Worm (Caenorhabditis elegans) whole organism, young adult: ENCODE measurements around the gene F36H9.1.

Experiments used
- B0035.1 ChIP-seq: sonication (generic microtip); optimal IDR thresholded peaks from 2 replicates; lab custom pipeline; 2016; ENCODE audit warnings: missing genetic modification characterization, mild to moderate bottlenecking, missing compliant biosample characterization, missing genotype, missing genetic modification reagents
- C06A6.2 ChIP-seq: fragments of 200-800 bp; sonication (Bioruptor generic); conservative IDR thresholded peaks from 2 replicates; pipeline ENCODE4 v1.3.6; 2022; ENCODE audit warnings: missing genetic modification characterization, missing compliant biosample characterization
- C17E4.6 ChIP-seq: fragments of 200-800 bp; sonication (Bioruptor generic); IDR thresholded peaks from 2 replicates; pipeline ENCODE4 v1.3.6; 2022; ENCODE audit warnings: missing genetic modification reagents, missing genetic modification characterization, missing compliant biosample characterization
- D2030.7 ChIP-seq: fragments of 200-800 bp; sonication (Bioruptor generic); IDR thresholded peaks from 2 replicates; pipeline ENCODE4 v1.3.6; 2022; ENCODE audit warnings: missing genetic modification reagents, missing genetic modification characterization, missing compliant biosample characterization
- F10E7.11 ChIP-seq: sonication (generic microtip); optimal IDR thresholded peaks from 2 replicates; lab custom pipeline; 2017; ENCODE audit warnings: mild to moderate bottlenecking, missing genetic modification characterization, moderate library complexity, missing compliant biosample characterization
- F37B4.10 ChIP-seq: fragments of 200-800 bp; sonication (Bioruptor generic); IDR thresholded peaks from 2 replicates; pipeline ENCODE4 v1.3.6; 2022; ENCODE audit warnings: missing genetic modification characterization, missing compliant biosample characterization
- F49E8.2 ChIP-seq: sonication (generic microtip); optimal IDR thresholded peaks from 3 replicates; lab custom pipeline; 2017; ENCODE audit warnings: missing genetic modification characterization, mild to moderate bottlenecking, missing compliant biosample characterization, antibody characterized with exemption, moderate library complexity; ENCODE audit not compliant: insufficient read depth
- F52B5.7 ChIP-seq: sonication (generic microtip); optimal IDR thresholded peaks from 2 replicates; lab custom pipeline; 2016; ENCODE audit warnings: mild to moderate bottlenecking, missing genetic modification characterization, missing compliant biosample characterization
- F55B11.4 ChIP-seq: sonication (generic microtip); optimal IDR thresholded peaks from 2 replicates; lab custom pipeline; 2016; ENCODE audit warnings: missing compliant biosample characterization, missing genetic modification characterization, borderline replicate concordance; ENCODE audit not compliant: insufficient read depth
- F57A8.1 ChIP-seq: fragments of 200-800 bp; sonication (Bioruptor generic); optimal IDR thresholded peaks from 2 replicates; lab custom pipeline; 2018; ENCODE audit warnings: mild to moderate bottlenecking, missing genetic modification characterization, moderate library complexity, missing compliant biosample characterization
- F57C9.4 ChIP-seq: sonication (generic microtip); optimal IDR thresholded peaks from 2 replicates; lab custom pipeline; 2017; ENCODE audit warnings: mild to moderate bottlenecking, missing genetic modification characterization, missing compliant biosample characterization
- K11D2.4 ChIP-seq: fragments of 200-800 bp; sonication (Bioruptor generic); IDR thresholded peaks from 2 replicates; pipeline ENCODE4 v1.3.6; 2022; ENCODE audit warnings: missing genetic modification reagents, missing genetic modification characterization, missing compliant biosample characterization
- ZK185.1 ChIP-seq: sonication (generic microtip); optimal IDR thresholded peaks from 2 replicates; lab custom pipeline; 2016; ENCODE audit warnings: mild to moderate bottlenecking, missing genetic modification characterization, missing compliant biosample characterization; ENCODE audit not compliant: poor library complexity, severe bottlenecking
- aptf-2 ChIP-seq: fragments of 200-800 bp; sonication (Bioruptor generic); conservative IDR thresholded peaks from 2 replicates; pipeline ENCODE4 v1.3.6; 2022; ENCODE audit warnings: missing genetic modification reagents, missing genetic modification characterization, missing compliant biosample characterization
- aptf-3 ChIP-seq: fragments of 200-800 bp; sonication (Bioruptor generic); IDR thresholded peaks from 2 replicates; pipeline ENCODE4 v1.3.6; 2022; ENCODE audit warnings: missing genetic modification characterization, missing compliant biosample characterization
- bed-2 ChIP-seq: fragments of 200-800 bp; sonication (Bioruptor generic); IDR thresholded peaks from 2 replicates; pipeline ENCODE4 v1.3.6; 2022; ENCODE audit warnings: missing genetic modification reagents, missing genetic modification characterization, missing compliant biosample characterization
- ceh-40 ChIP-seq: fragments of 200-800 bp; sonication (Bioruptor generic); IDR thresholded peaks from 2 replicates; pipeline ENCODE4 v1.3.6; 2022; ENCODE audit warnings: missing genetic modification characterization, missing compliant biosample characterization
- ceh-79 ChIP-seq: sonication (generic microtip); optimal IDR thresholded peaks from 2 replicates; lab custom pipeline; 2017; ENCODE audit warnings: mild to moderate bottlenecking, missing genetic modification characterization, missing compliant biosample characterization
- dpff-1 ChIP-seq: sonication (generic microtip); optimal IDR thresholded peaks from 2 replicates; lab custom pipeline; 2017; ENCODE audit warnings: mild to moderate bottlenecking, missing genetic modification characterization, missing compliant biosample characterization
- egl-44 ChIP-seq: fragments of 200-800 bp; sonication (Bioruptor generic); IDR thresholded peaks from 2 replicates; pipeline ENCODE4 v1.3.6; 2022; ENCODE audit warnings: missing genetic modification reagents, missing genetic modification characterization, missing compliant biosample characterization
- egrh-3 ChIP-seq: fragments of 200-800 bp; sonication (Bioruptor generic); IDR thresholded peaks from 2 replicates; pipeline ENCODE4 v1.3.6; 2022; ENCODE audit warnings: missing genetic modification reagents, missing genetic modification characterization, missing compliant biosample characterization
- fkh-3 ChIP-seq: sonication (generic microtip); optimal IDR thresholded peaks from 2 replicates; lab custom pipeline; 2016; ENCODE audit warnings: mild to moderate bottlenecking, missing genetic modification characterization, missing compliant biosample characterization
- hlh-26 ChIP-seq: fragments of 200-800 bp; sonication (Bioruptor generic); conservative IDR thresholded peaks from 2 replicates; pipeline ENCODE4 v1.3.6; 2022; ENCODE audit warnings: missing genetic modification reagents, missing genetic modification characterization, missing compliant biosample characterization
- hmg-20 ChIP-seq: fragments of 200-800 bp; sonication (Bioruptor generic); IDR thresholded peaks from 2 replicates; pipeline ENCODE4 v1.3.6; 2022; ENCODE audit warnings: missing genetic modification reagents, missing genetic modification characterization, missing compliant biosample characterization
- lir-1 ChIP-seq: fragments of 200-800 bp; sonication (Bioruptor generic); conservative IDR thresholded peaks from 2 replicates; pipeline ENCODE4 v1.3.6; 2022; ENCODE audit warnings: missing genetic modification reagents, missing genetic modification characterization, missing compliant biosample characterization
- lsy-27 ChIP-seq: sonication (generic microtip); optimal IDR thresholded peaks from 2 replicates; lab custom pipeline; 2017; ENCODE audit warnings: missing genetic modification characterization, mild to moderate bottlenecking, missing compliant biosample characterization, antibody characterized with exemption, missing genotype, borderline replicate concordance; ENCODE audit not compliant: insufficient read depth
- madf-10 ChIP-seq: sonication (generic microtip); optimal IDR thresholded peaks from 2 replicates; lab custom pipeline; 2016; ENCODE audit warnings: mild to moderate bottlenecking, missing genetic modification characterization, missing compliant biosample characterization
- madf-3 ChIP-seq: fragments of 200-800 bp; sonication (Bioruptor generic); IDR thresholded peaks from 2 replicates; pipeline ENCODE4 v1.3.6; 2022; ENCODE audit warnings: missing genetic modification reagents, missing genetic modification characterization, missing compliant biosample characterization
- mcd-1 ChIP-seq: fragments of 200-800 bp; sonication (Bioruptor generic); IDR thresholded peaks from 2 replicates; pipeline ENCODE4 v1.3.6; 2022; ENCODE audit warnings: missing genetic modification reagents, missing genetic modification characterization, missing compliant biosample characterization
- mxl-1 ChIP-seq: sonication (generic microtip); optimal IDR thresholded peaks from 2 replicates; lab custom pipeline; 2016; ENCODE audit warnings: missing genetic modification characterization, missing compliant biosample characterization
- nfya-1 ChIP-seq: sonication (generic microtip); optimal IDR thresholded peaks from 2 replicates; lab custom pipeline; 2017; ENCODE audit warnings: antibody characterized with exemption, missing compliant biosample characterization, missing genetic modification characterization, borderline replicate concordance; ENCODE audit not compliant: insufficient read depth
- nhr-179 ChIP-seq: sonication (generic microtip); optimal IDR thresholded peaks from 2 replicates; lab custom pipeline; 2016; ENCODE audit warnings: mild to moderate bottlenecking, missing genetic modification characterization, missing compliant biosample characterization
- nhr-27 ChIP-seq: fragments of 200-800 bp; sonication (Bioruptor generic); optimal IDR thresholded peaks from 2 replicates; lab custom pipeline; 2018; ENCODE audit warnings: mild to moderate bottlenecking, missing genetic modification characterization, moderate library complexity, missing compliant biosample characterization
- rec-8 ChIP-seq, 2 experiments: sonication (generic microtip); optimal IDR thresholded peaks; 2 replicates each; lab custom pipeline; 2016; ENCODE audit warnings: mild to moderate bottlenecking in 2 of 2, missing genetic modification characterization in 2 of 2, missing genetic modification reagents in 2 of 2, missing genotype in 2 of 2, missing biosample characterization in 1 of 2, missing compliant biosample characterization in 1 of 2, moderate library complexity in 1 of 2
- snpc-1.3 ChIP-seq: sonication (generic microtip); optimal IDR thresholded peaks from 2 replicates; lab custom pipeline; 2017; ENCODE audit warnings: missing genetic modification characterization, mild to moderate bottlenecking, missing compliant biosample characterization, antibody characterized with exemption, moderate library complexity, missing genotype, missing genetic modification reagents; ENCODE audit not compliant: insufficient read depth
- snpc-4 ChIP-seq, 5 experiments: fragments of 150-350 bp in 1 of 5; sonication (generic microtip) in 4 of 5; optimal IDR thresholded peaks; 2 replicates each; lab custom pipeline; 2014 to 2018; ENCODE audit warnings: missing genetic modification characterization in 5 of 5, missing biosample characterization in 3 of 5, antibody characterized with exemption in 2 of 5, mild to moderate bottlenecking in 2 of 5, missing compliant biosample characterization in 2 of 5, missing genotype in 2 of 5, moderate library complexity in 2 of 5, missing genetic modification reagents in 1 of 5
- tbp1 ChIP-seq: fragments of 200-800 bp; sonication (Bioruptor generic); optimal IDR thresholded peaks from 2 replicates; lab custom pipeline; 2018; ENCODE audit warnings: mild to moderate bottlenecking, missing genetic modification characterization, missing compliant biosample characterization
- tbx-9 ChIP-seq: sonication (generic microtip); optimal IDR thresholded peaks from 2 replicates; lab custom pipeline; 2016; ENCODE audit warnings: borderline replicate concordance, missing genetic modification characterization, inconsistent platforms, missing compliant biosample characterization
- unc-130 ChIP-seq: sonication (generic microtip); optimal IDR thresholded peaks from 2 replicates; lab custom pipeline; 2016; ENCODE audit warnings: missing genetic modification reagents, missing genetic modification characterization, missing compliant biosample characterization
- xnd-1 ChIP-seq: sonication (generic microtip); optimal IDR thresholded peaks from 2 replicates; lab custom pipeline; 2016; ENCODE audit warnings: missing genotype, missing genetic modification reagents, missing genetic modification characterization, missing compliant biosample characterization
- zfh-2 ChIP-seq: fragments of 200-800 bp; sonication (Bioruptor generic); conservative IDR thresholded peaks from 2 replicates; pipeline ENCODE4 v1.3.6; 2022; ENCODE audit warnings: missing genetic modification reagents, missing genetic modification characterization, missing compliant biosample characterization
- ztf-18 ChIP-seq: sonication (generic microtip); optimal IDR thresholded peaks from 2 replicates; lab custom pipeline; 2016; ENCODE audit warnings: missing genotype, mild to moderate bottlenecking, missing genetic modification characterization, missing compliant biosample characterization
- ztf-26 ChIP-seq: sonication (generic microtip); optimal IDR thresholded peaks from 2 replicates; lab custom pipeline; 2017; ENCODE audit warnings: missing genetic modification characterization, missing compliant biosample characterization

F36H9.1 gene

DNA sequence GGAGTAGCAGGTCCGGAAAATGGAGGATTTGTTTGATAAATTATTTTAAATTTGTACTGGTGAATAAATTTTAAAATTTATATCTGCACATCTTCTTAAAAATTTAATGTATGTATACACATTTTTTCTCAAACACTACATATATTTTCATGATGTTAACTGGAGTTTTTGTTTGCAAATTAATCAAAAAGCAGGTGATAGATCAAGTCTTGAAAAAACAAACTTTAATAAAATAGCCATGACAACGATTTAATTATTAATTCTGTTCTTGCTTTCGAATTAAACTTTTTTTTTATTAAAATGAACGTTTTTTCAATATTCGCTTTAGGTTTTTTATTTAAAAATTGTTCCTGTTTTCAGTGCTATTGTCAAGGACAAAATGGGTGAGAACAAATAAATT lies at the start of gene F36H9.1:
TSS of gene F36H9.1 (plus strand) at position 301 of the 400 bp plus-strand sequence.
- no peak for TF ChIP-seq ZK185.1 (tag; lab: Kevin White, UChicago)
- no peak for TF ChIP-seq D2030.7
- TF ChIP-seq egrh-3 (GFP tag; lab: Robert Waterston, UW), result no peak
- TF ChIP-seq madf-10 (tag; lab: Kevin White, UChicago), result no peak
- no peak for TF ChIP-seq mxl-1 (tag; lab: Kevin White, UChicago)

ce11 chrV:1749053-1749452 lies 45.3 kb upstream of the F36H9.1 start, which contains the start of gene ZK697.8:
ZK697.8 (minus strand) TSS chrV:1749153.
- no peak for TF ChIP-seq ztf-26 (tag; lab: Kevin White, UChicago)
- no peak for TF ChIP-seq C06A6.2 (GFP tag; lab: Robert Waterston, UW)
- no peak for TF ChIP-seq ceh-79
- TF ChIP-seq xnd-1 (tag; lab: Kevin White, UChicago), result no peak
- TF ChIP-seq B0035.1 (tag; lab: Kevin White, UChicago), result no peak
- TF ChIP-seq nhr-27, result no peak
- TF ChIP-seq dpff-1 (tag; lab: Kevin White, UChicago), result no peak
- no peak for TF ChIP-seq mcd-1 (GFP tag; lab: Robert Waterston, UW)
- TF ChIP-seq D2030.7, result no peak
- TF ChIP-seq F49E8.2 (tag; lab: Kevin White, UChicago), result no peak
- TF ChIP-seq lsy-27, result no peak
- TF ChIP-seq F57C9.4 (tag; lab: Kevin White, UChicago), result no peak
- TF ChIP-seq madf-10 (tag; lab: Kevin White, UChicago), result no peak
- no peak for TF ChIP-seq tbx-9 (tag; lab: Kevin White, UChicago)
- no peak for TF ChIP-seq ztf-18 (tag; lab: Kevin White, UChicago)
- no peak for TF ChIP-seq hmg-20 (GFP tag; lab: Robert Waterston, UW)

- TF ChIP-seq zfh-2 (no peak), hlh-26 (GFP tag; lab: Robert Waterston, UW) (no peak), F55B11.4 (no peak), C17E4.6 (no peak), lir-1 (GFP tag; lab: Robert Waterston, UW) (no peak), F57A8.1 (GFP tag; lab: Kevin White, UChicago) (no peak), rec-8 (tag; optimal IDR thresholded peaks at IDR 0.05; lab: Kevin White, UChicago) (no peak), snpc-4 (GFP tag; optimal IDR thresholded peaks at IDR 0.05; lab: Kevin White, UChicago) (no peak), snpc-4 (tag; optimal IDR thresholded peaks at IDR 0.05; lab: Kevin White, UChicago) (no peak), nhr-179 (tag; lab: Kevin White, UChicago) (no peak), F52B5.7 (tag; lab: Kevin White, UChicago) (no peak), mxl-1 (tag; lab: Kevin White, UChicago) (no peak), K11D2.4 (GFP tag; lab: Robert Waterston, UW) (no peak), aptf-3 (no peak), aptf-2 (GFP tag; lab: Robert Waterston, UW) (no peak), ceh-40 (no peak)
These were observed 42.9 kb upstream of the F36H9.1 start, which contains the start of gene srh-199 for ce11 chrV:1751449-1751848. srh-199 (minus strand) TSS chrV:1751549.

- TF ChIP-seq fkh-3 (tag; lab: Kevin White, UChicago) (no peak), snpc-1.3 (tag; lab: Kevin White, UChicago) (no peak), egl-44 (no peak), F10E7.11 (tag; lab: Kevin White, UChicago) (no peak), madf-3 (no peak), tbp1 (no peak), hlh-26 (GFP tag; lab: Robert Waterston, UW) (no peak), K11D2.4 (GFP tag; lab: Robert Waterston, UW) (no peak), bed-2 (GFP tag; lab: Robert Waterston, UW) (no peak), D2030.7 (no peak), unc-130 (GFP tag; lab: Kevin White, UChicago) (no peak), F37B4.10 (GFP tag; lab: Robert Waterston, UW) (no peak), xnd-1 (tag; lab: Kevin White, UChicago) (no peak), aptf-3 (no peak), egrh-3 (GFP tag; lab: Robert Waterston, UW) (no peak), nfya-1 (tag; lab: Kevin White, UChicago) (no peak)
These were observed 41.8 kb upstream of the F36H9.1 start, which contains the start of gene ZK697.1 for ce11 chrV:1752496-1752895. ZK697.1 (plus strand) TSS chrV:1752796.
